Fruit fly (Drosophila melanogaster) whole organism, embryonic: Measurements from ENCODE around the gene CG33773.

Source experiments
- Abd-B ChIP-seq: fragments of 200-800 bp; sonication (Bioruptor generic); optimal IDR thresholded peaks from 2 replicates; lab custom pipeline; 2018; ENCODE audit warnings: missing biosample characterization, mild to moderate bottlenecking, missing genetic modification characterization, moderate library complexity
- Aef1 ChIP-seq: fragments of 200-800 bp; sonication (Bioruptor generic); IDR thresholded peaks from 3 replicates; pipeline ENCODE4 v1.3.6; 2022; ENCODE audit warnings: missing biosample characterization, missing genetic modification characterization
- Atf6 ChIP-seq: fragments of 200-800 bp; sonication (Bioruptor generic); IDR thresholded peaks from 2 replicates; pipeline ENCODE4 v1.3.6; 2022; ENCODE audit warnings: missing biosample characterization, missing genetic modification characterization
- BtbVII ChIP-seq: fragments of 200-800 bp; sonication (Bioruptor generic); optimal IDR thresholded peaks from 3 replicates; lab custom pipeline; 2017; ENCODE audit warnings: missing biosample characterization, mild to moderate bottlenecking, missing genetic modification characterization
- CG11504 ChIP-seq: fragments of 200-800 bp; sonication (Bioruptor generic); optimal IDR thresholded peaks from 3 replicates; lab custom pipeline; 2019; ENCODE audit warnings: missing biosample characterization, mild to moderate bottlenecking, missing genetic modification characterization, moderate library complexity
- CG1233 ChIP-seq: fragments of 200-800 bp; sonication (Bioruptor generic); optimal IDR thresholded peaks from 4 replicates; lab custom pipeline; 2018; ENCODE audit warnings: missing biosample characterization, mild to moderate bottlenecking, missing genetic modification characterization
- CG17186 ChIP-seq: fragments of 200-800 bp; sonication (Bioruptor generic); optimal IDR thresholded peaks from 3 replicates; lab custom pipeline; 2017; ENCODE audit warnings: missing biosample characterization, missing genetic modification reagents, missing genetic modification characterization
- CG17385 ChIP-seq: fragments of 200-800 bp; sonication (Bioruptor generic); optimal IDR thresholded peaks from 3 replicates; lab custom pipeline; 2018; ENCODE audit warnings: missing biosample characterization, mild to moderate bottlenecking, missing genetic modification characterization
- CG18764 ChIP-seq: fragments of 200-800 bp; sonication (Bioruptor generic); optimal IDR thresholded peaks from 3 replicates; lab custom pipeline; 2016; ENCODE audit warnings: missing biosample characterization, missing genetic modification characterization
- CG2120 ChIP-seq: fragments of 200-800 bp; sonication (Bioruptor generic); optimal IDR thresholded peaks from 3 replicates; lab custom pipeline; 2016; ENCODE audit warnings: missing biosample characterization, missing genetic modification characterization
- CG3163 ChIP-seq: fragments of 200-800 bp; sonication (Bioruptor generic); optimal IDR thresholded peaks from 3 replicates; lab custom pipeline; 2016; ENCODE audit warnings: missing biosample characterization, missing genetic modification characterization
- CG6254 ChIP-seq: fragments of 200-800 bp; sonication (Bioruptor generic); optimal IDR thresholded peaks from 3 replicates; lab custom pipeline; 2017; ENCODE audit warnings: mild to moderate bottlenecking, missing biosample characterization, missing genetic modification reagents, missing genetic modification characterization
- H15 ChIP-seq: fragments of 200-800 bp; sonication (Bioruptor generic); IDR thresholded peaks from 3 replicates; pipeline ENCODE4 v1.3.6; 2022; ENCODE audit warnings: missing biosample characterization, missing genetic modification characterization
- HLH4C ChIP-seq: fragments of 200-800 bp; sonication (Bioruptor generic); IDR thresholded peaks from 3 replicates; pipeline ENCODE4 v1.3.6; 2022; ENCODE audit warnings: missing biosample characterization, missing genetic modification characterization; ENCODE audit not compliant: partially characterized antibody
- Hr51 ChIP-seq, 2 experiments: fragments of 200-800 bp; sonication (Bioruptor generic); optimal IDR thresholded peaks; 2 replicates in 1 of 2; 3 replicates in 1 of 2; lab custom pipeline; 2016 to 2018; ENCODE audit warnings: missing biosample characterization in 2 of 2, missing genetic modification characterization in 2 of 2, mild to moderate bottlenecking in 1 of 2, moderate library complexity in 1 of 2
- Hsf ChIP-seq: fragments of 200-800 bp; sonication (Bioruptor generic); optimal IDR thresholded peaks from 3 replicates; lab custom pipeline; 2016; ENCODE audit warnings: missing biosample characterization, missing genetic modification characterization
- Kr ChIP-seq: fragments of 200-800 bp; sonication (Bioruptor generic); optimal IDR thresholded peaks from 2 replicates; lab custom pipeline; 2017; ENCODE audit warnings: missing biosample characterization, mild to moderate bottlenecking, missing genetic modification characterization
- Meics ChIP-seq: fragments of 200-800 bp; sonication (Bioruptor generic); optimal IDR thresholded peaks from 2 replicates; lab custom pipeline; 2017; ENCODE audit warnings: missing biosample characterization, mild to moderate bottlenecking, missing genetic modification characterization
- NfI ChIP-seq: fragments of 200-800 bp; sonication (Bioruptor generic); optimal IDR thresholded peaks from 3 replicates; lab custom pipeline; 2018; ENCODE audit warnings: missing biosample characterization, mild to moderate bottlenecking, missing genetic modification characterization, moderate library complexity
- Opbp ChIP-seq: fragments of 200-800 bp; sonication (Bioruptor generic); IDR thresholded peaks from 3 replicates; pipeline ENCODE4 v1.3.6; 2022; ENCODE audit warnings: missing biosample characterization, missing genetic modification characterization; ENCODE audit not compliant: partially characterized antibody
- Optix ChIP-seq: fragments of 200-800 bp; sonication (Bioruptor generic); IDR thresholded peaks from 3 replicates; pipeline ENCODE4 v1.3.6; 2022; ENCODE audit warnings: missing biosample characterization, missing genetic modification characterization
- Pdp1 ChIP-seq, 2 experiments: fragments of 200-800 bp; sonication (Bioruptor generic); optimal IDR thresholded peaks; 3 replicates each; lab custom pipeline; 2016; ENCODE audit warnings: missing biosample characterization in 2 of 2, missing genetic modification characterization in 2 of 2, mild to moderate bottlenecking in 1 of 2, moderate library complexity in 1 of 2
- Sox102F ChIP-seq: fragments of 200-800 bp; sonication (Bioruptor generic); optimal IDR thresholded peaks from 2 replicates; lab custom pipeline; 2018; ENCODE audit warnings: missing biosample characterization, mild to moderate bottlenecking, missing genetic modification characterization, moderate library complexity
- Ssrp ChIP-seq: fragments of 200-800 bp; sonication (Bioruptor generic); optimal IDR thresholded peaks from 2 replicates; lab custom pipeline; 2018; ENCODE audit warnings: missing biosample characterization, mild to moderate bottlenecking, missing genetic modification characterization, moderate library complexity
- Trl ChIP-seq, 3 experiments: fragments of >200 bp in 2 of 3; fragments of 200-800 bp in 1 of 3; sonication (Bioruptor generic) in 1 of 3; optimal IDR thresholded peaks; 2 replicates in 1 of 3; 3 replicates in 2 of 3; lab custom pipeline; 2016 to 2017; ENCODE audit warnings: missing biosample characterization in 1 of 3, missing genetic modification characterization in 1 of 3
- cwo ChIP-seq: fragments of 200-800 bp; sonication (Bioruptor generic); optimal IDR thresholded peaks from 3 replicates; lab custom pipeline; 2017; ENCODE audit warnings: missing biosample characterization, missing genetic modification characterization, mild to moderate bottlenecking, moderate library complexity, missing genetic modification reagents
- dati ChIP-seq: fragments of 200-800 bp; sonication (Bioruptor generic); IDR thresholded peaks from 2 replicates; pipeline ENCODE4 v1.3.6; 2022; ENCODE audit warnings: missing biosample characterization, missing genetic modification characterization
- disco-r ChIP-seq: fragments of 200-800 bp; sonication (Bioruptor generic); optimal IDR thresholded peaks from 2 replicates; lab custom pipeline; 2016; ENCODE audit warnings: missing biosample characterization, missing genetic modification characterization
- emc ChIP-seq: fragments of 200-800 bp; sonication (Bioruptor generic); optimal IDR thresholded peaks from 2 replicates; lab custom pipeline; 2016; ENCODE audit warnings: missing biosample characterization, missing genetic modification characterization
- eyg ChIP-seq: fragments of 200-800 bp; sonication (Bioruptor generic); optimal IDR thresholded peaks from 3 replicates; lab custom pipeline; 2016; ENCODE audit warnings: missing biosample characterization, missing genetic modification characterization
- fd96Cb ChIP-seq: fragments of 200-800 bp; sonication (Bioruptor generic); optimal IDR thresholded peaks from 2 replicates; lab custom pipeline; 2018; ENCODE audit warnings: missing biosample characterization, mild to moderate bottlenecking, missing genetic modification characterization, moderate library complexity
- gem ChIP-seq: fragments of 200-800 bp; sonication (Bioruptor generic); optimal IDR thresholded peaks from 2 replicates; lab custom pipeline; 2019; ENCODE audit warnings: missing biosample characterization, mild to moderate bottlenecking, missing genetic modification characterization, moderate library complexity
- grau ChIP-seq: fragments of 200-800 bp; optimal IDR thresholded peaks from 3 replicates; lab custom pipeline; 2019; ENCODE audit warnings: missing biosample characterization, mild to moderate bottlenecking, missing genetic modification characterization, moderate library complexity
- insv ChIP-seq, 2 experiments: fragments of 200-800 bp; sonication (Bioruptor generic); optimal IDR thresholded peaks; 3 replicates each; lab custom pipeline; 2016 to 2018; ENCODE audit warnings: missing biosample characterization in 2 of 2, missing genetic modification characterization in 2 of 2
- lab ChIP-seq: fragments of 200-800 bp; sonication (Bioruptor generic); optimal IDR thresholded peaks from 3 replicates; lab custom pipeline; 2017; ENCODE audit warnings: missing biosample characterization, missing genetic modification characterization, mild to moderate bottlenecking, moderate library complexity, missing genetic modification reagents
- lola ChIP-seq, 3 experiments: fragments of >200 bp in 2 of 3; fragments of 200-800 bp in 1 of 3; sonication (Bioruptor generic) in 1 of 3; optimal IDR thresholded peaks; 2 replicates each; lab custom pipeline; 2017 to 2019; ENCODE audit warnings: missing biosample characterization in 3 of 3, missing genetic modification characterization in 3 of 3, mild to moderate bottlenecking in 1 of 3, moderate library complexity in 1 of 3
- lov ChIP-seq, 2 experiments: fragments of 200-800 bp in 1 of 2; fragments of >200 bp in 1 of 2; sonication (Bioruptor generic) in 1 of 2; IDR thresholded peaks in 1 of 2; optimal IDR thresholded peaks in 1 of 2; 2 replicates in 1 of 2; 3 replicates in 1 of 2; pipeline versions ENCODE4 v1.3.6 to Lab custom; 2017 to 2022; ENCODE audit warnings: missing biosample characterization in 1 of 2, missing genetic modification characterization in 1 of 2
- nau ChIP-seq: fragments of 200-800 bp; sonication (Bioruptor generic); optimal IDR thresholded peaks from 3 replicates; lab custom pipeline; 2017; ENCODE audit warnings: missing biosample characterization, mild to moderate bottlenecking, missing genetic modification characterization, missing genetic modification reagents
- nmo ChIP-seq: fragments of 200-800 bp; sonication (Bioruptor generic); optimal IDR thresholded peaks from 2 replicates; lab custom pipeline; 2018; ENCODE audit warnings: missing biosample characterization, mild to moderate bottlenecking, missing genetic modification characterization, moderate library complexity
- pan ChIP-seq, 4 experiments: fragments of >200 bp in 3 of 4; fragments of 200-800 bp in 1 of 4; sonication (Bioruptor generic) in 1 of 4; optimal IDR thresholded peaks in 3 of 4; IDR thresholded peaks in 1 of 4; 2 replicates each; pipeline versions ENCODE4 v1.3.6 to Lab custom; 2017 to 2022; ENCODE audit warnings: missing biosample characterization in 2 of 4, missing genetic modification characterization in 2 of 4, mixed read lengths in 1 of 4
- sqz ChIP-seq: fragments of 200-800 bp; sonication (Bioruptor generic); optimal IDR thresholded peaks from 3 replicates; lab custom pipeline; 2018; ENCODE audit warnings: missing biosample characterization, mild to moderate bottlenecking, missing genetic modification characterization
- sr ChIP-seq: fragments of 200-800 bp; sonication (Bioruptor generic); IDR thresholded peaks from 3 replicates; pipeline ENCODE4 v1.3.6; 2022; ENCODE audit warnings: missing biosample characterization, missing genetic modification characterization
- trem ChIP-seq: fragments of 200-800 bp; optimal IDR thresholded peaks from 3 replicates; lab custom pipeline; 2019; ENCODE audit warnings: missing biosample characterization, mild to moderate bottlenecking, missing genetic modification characterization, moderate library complexity
- trh ChIP-seq: fragments of 200-800 bp; sonication (Bioruptor generic); optimal IDR thresholded peaks from 2 replicates; lab custom pipeline; 2016; ENCODE audit warnings: missing biosample characterization, missing genetic modification characterization

Gene CG33773

DNA sequence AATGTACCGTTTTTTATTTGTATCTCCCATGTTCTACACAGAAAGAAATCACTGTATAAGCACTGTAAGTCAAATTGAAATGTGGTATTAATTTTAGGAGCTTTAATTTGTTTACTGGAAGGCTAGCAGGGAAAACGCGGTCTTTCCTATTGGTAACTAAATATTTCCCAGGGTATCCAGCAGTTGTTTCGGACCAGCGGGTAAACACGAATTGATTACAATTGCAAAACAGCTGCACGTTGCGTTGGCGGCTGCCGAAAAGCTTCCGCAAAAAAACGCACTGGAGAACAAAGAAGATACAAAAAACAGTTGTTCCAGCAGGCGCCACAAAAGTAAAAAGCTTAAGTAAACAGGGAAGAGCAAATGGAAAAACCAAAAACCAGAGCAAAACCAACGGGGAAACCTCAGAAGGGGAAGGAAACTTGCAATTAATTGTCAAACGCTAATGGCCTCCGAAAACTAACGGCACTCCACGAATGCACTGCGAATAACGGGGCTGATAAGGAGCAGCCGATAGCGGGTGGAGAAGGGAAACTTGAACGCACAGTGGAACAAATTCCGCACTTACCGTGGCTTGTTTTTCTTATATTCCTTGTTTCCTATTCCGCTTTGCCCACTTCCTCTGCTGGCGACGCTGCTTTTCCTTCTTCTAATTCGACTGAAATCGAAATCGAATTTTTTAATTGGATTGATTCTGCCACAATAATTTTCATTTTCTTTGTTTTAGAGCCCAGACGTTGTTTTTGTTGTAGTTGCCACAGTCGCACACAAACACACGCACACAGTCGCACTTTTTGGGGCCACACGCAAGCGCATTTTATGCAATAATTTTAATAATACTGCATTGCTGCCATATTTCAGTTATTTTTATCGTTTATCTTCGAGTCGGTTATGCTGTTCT lies 24.9 kb downstream of the CG33773 start (continued):
- TF ChIP-seq Sox102F (GFP tag; lab: Kevin White, UChicago), result peak; percentile 51
- 0 out of 2 replicates have a peak, but pooled peaks have one; percentile 30 for TF ChIP-seq dati (GFP tag; lab: Robert Waterston, UW)
- TF ChIP-seq eyg, result peak; percentile 36
- TF ChIP-seq fd96Cb (tag; lab: Kevin White, UChicago), result peak; percentile 21
- TF ChIP-seq Abd-B (GFP tag; lab: Kevin White, UChicago), result peak; percentile 3
- TF ChIP-seq BtbVII, result no peak
- no peak for TF ChIP-seq emc (GFP tag; lab: Kevin White, UChicago)
- no peak for TF ChIP-seq CG1233 (GFP tag; lab: Kevin White, UChicago)
- TF ChIP-seq trh (GFP tag; lab: Kevin White, UChicago), result peak; percentile 18
- no peak for TF ChIP-seq CG17186 (GFP tag; lab: Kevin White, UChicago)
- TF ChIP-seq CG2120 (GFP tag; lab: Kevin White, UChicago), result peak; percentile 20
- TF ChIP-seq grau (tag; lab: Kevin White, UChicago), result peak; percentile 38
- peak; percentile 57 for TF ChIP-seq NfI (GFP tag; lab: Kevin White, UChicago)
- peak in 1 of 2 experiments; percentile 47 for TF ChIP-seq Trl (optimal IDR thresholded peaks at IDR 0.05; lab: Kevin White, UChicago)
- TF ChIP-seq Trl (GFP tag; optimal IDR thresholded peaks at IDR 0.05; lab: Kevin White, UChicago), result peak; percentile 41
- peak; percentile 18 to 59 for TF ChIP-seq Hr51 (GFP tag; optimal IDR thresholded peaks at IDR 0.05; lab: Kevin White, UChicago)
- TF ChIP-seq CG17385 (GFP tag; lab: Kevin White, UChicago), result peak; percentile 21
- TF ChIP-seq lab (GFP tag; lab: Kevin White, UChicago), result peak; percentile 42
- no peak for TF ChIP-seq insv (GFP tag; optimal IDR thresholded peaks at IDR 0.05; lab: Kevin White, UChicago)
- TF ChIP-seq Ssrp (tag; lab: Kevin White, UChicago), result peak; percentile 13
- TF ChIP-seq CG11504 (tag; lab: Kevin White, UChicago), result peak; percentile 43
- TF ChIP-seq Pdp1 (GFP tag; optimal IDR thresholded peaks at IDR 0.05; lab: Kevin White, UChicago), result peak; percentile 23 to 86
- TF ChIP-seq CG6254 (GFP tag; lab: Kevin White, UChicago), result peak; percentile 14
- peak; percentile 14 for TF ChIP-seq nmo (GFP tag; lab: Kevin White, UChicago)
- TF ChIP-seq Meics (GFP tag; lab: Kevin White, UChicago), result peak; percentile 55
- no peak for TF ChIP-seq sqz
- TF ChIP-seq pan (optimal IDR thresholded peaks at IDR 0.05; lab: Kevin White, UChicago), result no peak
- peak in 1 of 2 experiments; percentile 52 for TF ChIP-seq pan (GFP tag; optimal IDR thresholded peaks at IDR 0.05 in 1 of 2, IDR thresholded peaks at IDR 0.05 in 1 of 2)
- TF ChIP-seq Opbp (GFP tag; lab: Robert Waterston, UW), result no peak
- no peak for TF ChIP-seq lola (GFP tag; optimal IDR thresholded peaks at IDR 0.05; lab: Kevin White, UChicago)
- no peak for TF ChIP-seq cwo (GFP tag; lab: Kevin White, UChicago)
- TF ChIP-seq Kr (GFP tag; lab: Kevin White, UChicago), result no peak
- no peak for TF ChIP-seq lov (optimal IDR thresholded peaks at IDR 0.05; lab: Kevin White, UChicago)
- TF ChIP-seq lov (GFP tag; IDR thresholded peaks at IDR 0.05; lab: Robert Waterston, UW), result 0 out of 3 replicates have a peak, but pooled peaks have one; percentile 51
- TF ChIP-seq trem (tag; lab: Kevin White, UChicago), result peak; percentile 9
- peak; percentile 57; the same call in 2 of the 3 replicates for TF ChIP-seq Aef1 (GFP tag; lab: Robert Waterston, UW)
- peak; percentile 40; the same call in 1 of the 3 replicates for TF ChIP-seq sr (GFP tag; lab: Robert Waterston, UW)
- TF ChIP-seq Optix (GFP tag; lab: Robert Waterston, UW), result peak; percentile 53; the same call in 2 of the 3 replicates
- peak; percentile 20 for TF ChIP-seq Hsf (GFP tag; lab: Kevin White, UChicago)
- TF ChIP-seq nau, result peak; percentile 17
- TF ChIP-seq HLH4C (GFP tag; lab: Robert Waterston, UW), result 0 out of 3 replicates have a peak, but pooled peaks have one; percentile 38
- TF ChIP-seq gem (tag; lab: Kevin White, UChicago), result peak; percentile 68
- TF ChIP-seq Atf6 (GFP tag; lab: Robert Waterston, UW), result 0 out of 2 replicates have a peak, but pooled peaks have one; percentile 43
- no peak for TF ChIP-seq CG18764 (GFP tag; lab: Kevin White, UChicago)
- TF ChIP-seq disco-r (GFP tag; lab: Kevin White, UChicago), result peak; percentile 32
- no peak for TF ChIP-seq CG3163 (GFP tag; lab: Kevin White, UChicago)
- peak; percentile 27; the same call in 1 of the 3 replicates for TF ChIP-seq H15 (GFP tag; lab: Robert Waterston, UW)
